Fruit fly (Drosophila melanogaster): ENCODE results near the gene CG3792.

The CG3792 gene

DNA sequence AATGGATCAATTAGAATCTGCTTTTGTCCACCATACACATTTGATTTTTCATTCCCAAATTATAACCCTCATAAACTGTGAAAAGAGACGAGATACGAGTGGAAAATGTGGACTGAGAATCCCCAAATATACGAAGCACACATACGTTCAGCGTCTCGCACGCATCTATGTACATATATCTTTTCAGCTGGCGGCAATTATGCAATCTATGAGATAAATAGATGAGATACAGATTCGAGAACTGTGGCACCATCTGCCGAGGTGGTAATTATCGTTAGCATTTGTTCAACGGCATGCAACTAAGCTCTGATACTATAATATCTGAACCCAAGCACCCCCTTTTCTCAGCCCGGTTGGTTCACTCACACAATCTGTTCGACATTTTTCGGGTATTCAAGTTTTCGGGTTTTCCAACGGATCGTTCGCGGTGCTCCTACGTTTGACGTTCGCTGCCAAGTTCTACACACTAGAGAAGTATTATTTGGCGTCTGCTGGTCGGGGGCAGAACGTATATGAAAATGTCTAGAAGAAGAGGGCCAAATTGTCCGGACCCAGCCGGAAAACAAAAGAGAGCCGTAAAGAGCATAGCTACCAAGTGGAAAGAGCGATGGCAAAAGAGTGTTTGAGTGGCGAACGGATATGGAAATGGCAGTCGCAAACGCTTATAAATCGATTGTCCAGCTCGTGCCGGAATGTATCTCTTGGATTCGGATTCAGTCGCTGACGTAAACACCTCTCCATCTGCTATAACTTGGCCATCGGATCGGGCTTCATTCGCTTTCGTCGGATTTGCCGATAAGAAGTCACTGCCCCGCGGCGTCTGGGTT is 18.1 kb downstream of the CG3792 start:
- no peak for TF ChIP-seq CG18262 (tag; optimal IDR thresholded peaks at IDR 0.05)
- no peak for TF ChIP-seq run (tag; optimal IDR thresholded peaks at IDR 0.05)
- TF ChIP-seq Hmr (GFP tag; optimal IDR thresholded peaks at IDR 0.05): no peak
- no peak for TF ChIP-seq amos (GFP tag; IDR thresholded peaks at IDR 0.05; ENCODE audit: partially characterized antibody)
- no peak for TF ChIP-seq Hr3 (GFP tag; optimal IDR thresholded peaks at IDR 0.05)
- peak; percentile 22; the same call in 1 of the 2 replicates for TF ChIP-seq Scr (GFP tag; IDR thresholded peaks at IDR 0.05; ENCODE audit: partially characterized antibody)
- TF ChIP-seq CG17385 (GFP tag; optimal IDR thresholded peaks at IDR 0.05): peak; percentile 34
- peak in 1 of 2 experiments; percentile 95 for TF ChIP-seq Pdp1 (GFP tag; optimal IDR thresholded peaks at IDR 0.05)
- no peak for TF ChIP-seq Six4 (GFP tag; optimal IDR thresholded peaks at IDR 0.05)
- TF ChIP-seq CG8290 (GFP tag; optimal IDR thresholded peaks at IDR 0.05): no peak
- TF ChIP-seq CG8290 (tag; optimal IDR thresholded peaks at IDR 0.05): no peak
- peak; percentile 33 for TF ChIP-seq CG10543 (GFP tag; optimal IDR thresholded peaks at IDR 0.05)
- no peak for TF ChIP-seq gem (tag; optimal IDR thresholded peaks at IDR 0.05)
- no peak for TF ChIP-seq Dbx (GFP tag; IDR thresholded peaks at IDR 0.05)
- TF ChIP-seq rib (GFP tag; IDR thresholded peaks at IDR 0.05): no peak
- no peak for TF ChIP-seq Tbp (GFP tag; optimal IDR thresholded peaks at IDR 0.05)
- TF ChIP-seq sd (tag; optimal IDR thresholded peaks at IDR 0.05): peak; percentile 86
- TF ChIP-seq CG15479 (GFP tag; optimal IDR thresholded peaks at IDR 0.05): peak; percentile 35
- peak; percentile 66 for TF ChIP-seq CG12769 (tag; optimal IDR thresholded peaks at IDR 0.05)
- TF ChIP-seq slou (GFP tag; optimal IDR thresholded peaks at IDR 0.05): no peak
- TF ChIP-seq mam (GFP tag; optimal IDR thresholded peaks at IDR 0.05): no peak
- no peak for TF ChIP-seq da (GFP tag; optimal IDR thresholded peaks at IDR 0.05)
- peak; percentile 11 for TF ChIP-seq CG13296 (GFP tag; optimal IDR thresholded peaks at IDR 0.05)
- no peak for TF ChIP-seq zfh1 (GFP tag; IDR thresholded peaks at IDR 0.05)
- TF ChIP-seq CkIIα-i1 (GFP tag; IDR thresholded peaks at IDR 0.05): no peak
- no peak for TF ChIP-seq Nf-YA (GFP tag; IDR thresholded peaks at IDR 0.05)
- peak; percentile 71 for TF ChIP-seq Deaf1 (tag; optimal IDR thresholded peaks at IDR 0.05)
- TF ChIP-seq toy (GFP tag; IDR thresholded peaks at IDR 0.05): no peak
- no peak for TF ChIP-seq ewg (GFP tag; optimal IDR thresholded peaks at IDR 0.05)
- TF ChIP-seq CG10209 (GFP tag; optimal IDR thresholded peaks at IDR 0.05): no peak
- TF ChIP-seq usp (GFP tag; optimal IDR thresholded peaks at IDR 0.05): no peak
- no peak for TF ChIP-seq bcd (GFP tag; optimal IDR thresholded peaks at IDR 0.05)
- no peak for TF ChIP-seq Mad (GFP tag; optimal IDR thresholded peaks at IDR 0.05)
- TF ChIP-seq CG32532 (GFP tag; IDR thresholded peaks at IDR 0.05): peak; percentile 11; the same call in 1 of the 2 replicates
- peak; percentile 73 for TF ChIP-seq Med (GFP tag)
- peak; percentile 52 to 77 for TF ChIP-seq Trl (optimal IDR thresholded peaks at IDR 0.05)
- TF ChIP-seq Trl (GFP tag; optimal IDR thresholded peaks at IDR 0.05): no peak
- TF ChIP-seq chinmo (GFP tag; IDR thresholded peaks at IDR 0.05; ENCODE audit: partially characterized antibody): 0 out of 4 replicates have a peak, but pooled peaks have one; percentile 28
- TF ChIP-seq CG7963 (GFP tag; IDR thresholded peaks at IDR 0.05; ENCODE audit: partially characterized antibody): no peak
- no peak for TF ChIP-seq CG43689 (GFP tag; IDR thresholded peaks at IDR 0.05)
- no peak for TF ChIP-seq dysf (GFP tag; IDR thresholded peaks at IDR 0.05)
- peak; percentile 50 for TF ChIP-seq sens (GFP tag)
- TF ChIP-seq Eip74EF (GFP tag; optimal IDR thresholded peaks at IDR 0.05): no peak
- no peak for TF ChIP-seq Optix (GFP tag; IDR thresholded peaks at IDR 0.05)
- TF ChIP-seq Max (GFP tag; optimal IDR thresholded peaks at IDR 0.05): no peak
- TF ChIP-seq Vsx1 (GFP tag; optimal IDR thresholded peaks at IDR 0.05): no peak
- TF ChIP-seq HLH3B (GFP tag; IDR thresholded peaks at IDR 0.05): no peak
- TF ChIP-seq CG14667 (GFP tag; IDR thresholded peaks at IDR 0.05): no peak
- no peak for TF ChIP-seq CG31388 (GFP tag; optimal IDR thresholded peaks at IDR 0.05)
- TF ChIP-seq ken (GFP tag; IDR thresholded peaks at IDR 0.05): no peak
